Fruit fly (Drosophila melanogaster) Kc167 (cell line): ENCODE measurements around the gene CG6878.

Experiments
- Myc ChIP-seq: fragments of >200 bp; optimal IDR thresholded peaks from 2 replicates; lab custom pipeline; 2017; ENCODE audit warnings: missing external identifiers
- Sin3A ChIP-seq: fragments of >200 bp; optimal IDR thresholded peaks from 2 replicates; lab custom pipeline; 2018; ENCODE audit warnings: missing external identifiers
- h ChIP-seq: fragments of >200 bp; optimal IDR thresholded peaks from 3 replicates; lab custom pipeline; 2018; ENCODE audit warnings: missing external identifiers
- insv ChIP-seq: fragments of >200 bp; optimal IDR thresholded peaks from 3 replicates; lab custom pipeline; 2018; ENCODE audit warnings: missing external identifiers
- psq ChIP-seq: fragments of >200 bp; optimal IDR thresholded peaks from 2 replicates; lab custom pipeline; 2017; ENCODE audit warnings: missing external identifiers
- ttk ChIP-seq: sonication (Bioruptor generic); optimal IDR thresholded peaks from 2 replicates; lab custom pipeline; 2017; ENCODE audit warnings: missing external identifiers

CG6878 gene

DNA sequence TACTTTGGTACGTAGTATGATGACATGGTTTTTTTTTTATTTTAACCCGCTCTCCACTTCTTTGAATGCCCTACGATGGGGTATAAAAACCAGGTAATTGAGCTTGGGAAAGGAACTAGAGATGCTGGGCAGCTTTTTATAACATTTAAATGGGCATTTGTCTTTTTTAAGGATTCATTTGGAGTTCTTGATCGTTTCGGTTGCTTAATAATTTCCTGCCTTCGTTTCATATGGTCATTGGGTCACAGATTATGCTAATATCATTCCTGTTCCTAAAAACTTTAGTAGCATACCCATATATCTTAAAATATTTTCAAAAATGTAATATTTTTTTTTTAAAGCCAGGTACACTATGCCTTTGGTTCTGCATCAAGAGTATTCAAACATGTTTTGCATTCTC lies 27.1 kb downstream of the CG6878 start:
- TF ChIP-seq psq (no peak), insv (lab: Kevin White, UChicago) (no peak), h (lab: Kevin White, UChicago) (no peak), Myc (no peak), ttk (lab: Kevin White, UChicago) (no peak), Sin3A (lab: Kevin White, UChicago) (no peak)

DNA sequence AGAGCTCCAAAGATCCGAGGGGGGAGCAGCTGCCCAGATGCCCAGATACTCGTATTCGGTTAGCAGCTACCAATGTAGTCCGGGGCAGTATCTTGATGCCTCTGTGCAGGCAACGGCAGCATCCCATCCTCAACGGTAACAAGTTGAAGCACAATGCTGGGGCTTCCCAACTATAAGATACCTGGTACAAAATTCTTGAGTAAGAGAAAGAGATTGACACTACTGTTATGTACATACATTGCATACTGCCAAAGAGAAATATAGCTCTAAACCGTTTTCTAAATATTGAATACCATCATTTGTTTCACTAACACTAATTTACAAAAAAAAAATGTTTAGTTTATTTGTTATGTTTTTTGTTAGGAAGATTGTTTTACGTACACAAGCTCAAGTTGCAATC lies 28.1 kb downstream of the CG6878 start:
- TF ChIP-seq insv (lab: Kevin White, UChicago) (no peak), Myc (no peak), ttk (lab: Kevin White, UChicago) (no peak)

DNA sequence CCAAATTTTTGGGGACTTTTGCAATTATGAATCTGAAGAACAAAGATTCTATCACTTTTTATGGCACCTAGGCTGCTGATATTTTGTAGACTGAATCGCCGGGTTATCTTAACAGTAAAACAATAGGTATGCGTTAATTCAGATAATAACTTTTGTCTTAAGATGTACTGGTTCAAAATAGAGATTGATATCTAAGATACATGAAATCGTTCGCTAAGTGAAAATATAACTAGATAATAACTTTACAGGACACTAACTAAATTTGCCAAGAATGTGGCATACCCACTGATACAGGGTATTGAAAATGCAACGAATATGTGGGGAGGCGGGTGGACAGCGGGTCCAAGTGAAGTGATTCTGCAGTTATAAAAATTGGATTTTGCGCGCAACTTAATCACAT lies 30.6 kb downstream of the CG6878 start:
- no peak for TF ChIP-seq psq
- TF ChIP-seq ttk (lab: Kevin White, UChicago), result no peak
- TF ChIP-seq Sin3A (lab: Kevin White, UChicago), result no peak
- TF ChIP-seq h (lab: Kevin White, UChicago), result no peak
- TF ChIP-seq insv (lab: Kevin White, UChicago), result no peak
- TF ChIP-seq Myc, result no peak

DNA sequence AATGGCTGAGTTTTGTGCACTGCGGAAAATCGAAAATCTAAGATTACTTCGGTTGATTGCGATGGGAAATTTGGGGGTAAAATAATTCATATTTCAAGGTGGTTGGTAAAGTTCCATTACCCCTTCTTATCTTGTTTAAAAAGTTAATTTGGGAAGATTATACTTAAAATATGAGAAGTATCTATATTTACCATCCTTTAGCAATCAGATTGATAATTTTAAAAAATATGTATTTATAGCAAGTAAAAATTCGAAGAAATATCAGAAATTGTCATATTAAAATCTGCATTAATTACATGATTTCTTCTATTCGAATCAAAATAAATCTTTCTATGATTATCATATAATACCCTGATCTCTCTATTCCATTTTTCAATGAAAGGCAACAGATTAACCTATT lies 33.9 kb downstream of the CG6878 start:
- TF ChIP-seq ttk (lab: Kevin White, UChicago) (no peak), insv (lab: Kevin White, UChicago) (no peak), Sin3A (lab: Kevin White, UChicago) (no peak), h (lab: Kevin White, UChicago) (no peak), psq (no peak), Myc (no peak)

DNA sequence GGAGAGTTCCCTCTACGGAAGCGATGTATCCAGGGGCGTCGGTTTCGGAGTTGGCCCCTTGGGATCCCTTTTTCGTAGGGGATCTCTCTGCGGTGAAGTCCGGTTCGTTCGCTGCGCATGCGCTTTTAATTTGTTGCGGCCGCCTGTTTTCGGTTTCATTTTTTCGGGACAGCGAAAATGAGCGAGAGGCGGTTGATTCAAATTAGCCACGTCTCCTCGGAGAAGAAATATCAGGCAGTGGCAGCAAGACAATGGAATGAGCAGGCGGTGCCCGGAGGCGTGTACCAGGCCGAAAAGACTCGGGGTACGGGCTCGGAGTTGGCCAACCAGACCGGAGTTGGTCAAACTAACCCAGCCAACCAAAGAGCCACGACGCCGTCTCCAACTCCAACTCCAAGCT lies 34.6 kb downstream of the CG6878 start:
- no peak for TF ChIP-seq psq

DNA sequence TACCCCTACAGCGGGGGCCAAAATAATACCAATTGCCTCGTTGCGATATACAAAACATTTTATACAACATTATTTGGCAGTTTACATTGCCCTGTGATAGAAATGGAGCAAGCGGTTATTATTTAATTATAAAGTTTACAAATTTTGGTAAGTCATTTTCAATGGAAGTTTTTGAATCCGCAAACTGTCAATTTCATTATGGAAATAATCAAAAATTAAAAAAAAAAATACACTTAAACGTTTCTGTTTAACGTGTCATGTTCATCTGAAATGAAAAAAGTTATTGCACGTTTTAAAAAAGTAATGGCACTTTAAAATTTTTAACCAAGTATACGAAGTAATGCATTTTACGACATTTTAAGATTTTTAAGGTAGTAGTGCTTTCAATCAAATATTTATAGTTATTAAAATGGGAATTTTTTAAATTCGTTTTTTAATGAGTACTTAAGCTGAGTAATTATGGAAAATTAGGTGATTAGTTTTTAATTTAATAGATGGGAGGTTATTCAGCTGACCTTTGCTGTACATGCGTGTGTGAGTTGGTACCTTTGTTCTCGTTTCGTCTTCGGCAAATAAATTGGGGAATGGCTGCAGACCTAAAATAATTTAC lies 35.2 kb downstream of the CG6878 start:
- TF ChIP-seq h (lab: Kevin White, UChicago) (no peak), ttk (lab: Kevin White, UChicago) (no peak), psq (no peak), insv (lab: Kevin White, UChicago) (no peak), Myc (no peak), Sin3A (lab: Kevin White, UChicago) (no peak)

DNA sequence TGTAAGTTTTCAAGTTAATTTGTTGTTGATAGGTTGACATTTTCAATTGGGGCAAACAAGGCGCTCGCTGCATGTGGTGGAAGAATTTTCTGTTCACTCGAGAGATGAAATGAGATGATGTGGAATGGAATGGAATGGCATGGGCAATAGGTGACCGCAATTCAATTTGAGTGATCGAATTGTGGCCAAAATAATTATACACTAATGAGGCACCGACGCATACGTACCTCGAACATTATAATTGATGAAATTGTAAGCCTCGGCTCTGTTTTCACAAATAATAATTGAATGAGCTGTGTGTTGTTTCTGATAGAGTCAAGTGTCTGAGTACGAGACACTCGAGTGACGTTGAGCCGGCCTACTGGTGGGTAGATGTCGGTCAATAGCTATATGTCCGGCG lies 36.4 kb downstream of the CG6878 start:
- TF ChIP-seq ttk (lab: Kevin White, UChicago) (no peak), insv (lab: Kevin White, UChicago) (no peak), h (lab: Kevin White, UChicago) (no peak), psq (no peak), Sin3A (lab: Kevin White, UChicago) (no peak), Myc (no peak)

DNA sequence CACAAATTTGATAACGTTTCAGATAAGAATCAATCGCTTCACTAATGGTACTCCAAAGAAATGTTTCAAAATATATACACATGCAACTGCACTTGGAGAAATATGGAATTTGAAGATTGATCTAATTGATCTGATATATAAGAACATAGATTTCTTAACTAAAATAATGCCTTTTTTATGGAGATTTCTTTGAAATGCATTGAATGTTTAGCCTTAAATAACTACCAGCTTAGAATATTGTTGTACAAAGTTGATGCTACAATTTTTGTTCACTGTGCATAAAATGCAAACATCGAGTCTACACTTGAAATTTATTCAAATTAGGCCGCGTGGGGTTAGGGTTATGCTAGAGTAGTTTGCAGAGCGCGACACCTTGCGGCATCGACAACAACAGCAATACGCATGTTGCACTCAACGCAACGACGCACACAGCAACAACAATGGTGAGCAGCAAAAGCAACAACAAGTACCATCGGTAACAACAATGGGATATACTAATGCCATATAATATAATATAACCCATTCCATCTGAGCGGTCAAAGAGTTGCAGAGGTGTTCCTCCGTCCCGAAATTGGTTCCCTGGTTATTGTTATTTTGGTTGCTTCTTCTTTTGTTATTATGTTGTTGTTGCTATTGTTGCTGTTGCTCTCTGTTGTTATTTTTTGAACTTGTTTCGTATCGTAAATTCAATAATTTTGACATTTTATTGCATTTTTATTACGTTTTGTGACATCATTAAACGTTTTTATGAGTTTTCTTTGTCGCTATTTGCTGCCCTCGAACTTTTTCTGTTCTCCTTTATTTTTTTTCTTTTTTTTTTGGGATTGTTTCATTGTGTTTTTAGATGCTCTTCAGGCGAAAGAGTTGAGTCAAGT lies 37.8 kb downstream of the CG6878 start:
- no peak for TF ChIP-seq insv (lab: Kevin White, UChicago)
- no peak for TF ChIP-seq Myc
- no peak for TF ChIP-seq psq
- no peak for TF ChIP-seq h (lab: Kevin White, UChicago)
- TF ChIP-seq Sin3A (lab: Kevin White, UChicago), result no peak
- no peak for TF ChIP-seq ttk (lab: Kevin White, UChicago)

DNA sequence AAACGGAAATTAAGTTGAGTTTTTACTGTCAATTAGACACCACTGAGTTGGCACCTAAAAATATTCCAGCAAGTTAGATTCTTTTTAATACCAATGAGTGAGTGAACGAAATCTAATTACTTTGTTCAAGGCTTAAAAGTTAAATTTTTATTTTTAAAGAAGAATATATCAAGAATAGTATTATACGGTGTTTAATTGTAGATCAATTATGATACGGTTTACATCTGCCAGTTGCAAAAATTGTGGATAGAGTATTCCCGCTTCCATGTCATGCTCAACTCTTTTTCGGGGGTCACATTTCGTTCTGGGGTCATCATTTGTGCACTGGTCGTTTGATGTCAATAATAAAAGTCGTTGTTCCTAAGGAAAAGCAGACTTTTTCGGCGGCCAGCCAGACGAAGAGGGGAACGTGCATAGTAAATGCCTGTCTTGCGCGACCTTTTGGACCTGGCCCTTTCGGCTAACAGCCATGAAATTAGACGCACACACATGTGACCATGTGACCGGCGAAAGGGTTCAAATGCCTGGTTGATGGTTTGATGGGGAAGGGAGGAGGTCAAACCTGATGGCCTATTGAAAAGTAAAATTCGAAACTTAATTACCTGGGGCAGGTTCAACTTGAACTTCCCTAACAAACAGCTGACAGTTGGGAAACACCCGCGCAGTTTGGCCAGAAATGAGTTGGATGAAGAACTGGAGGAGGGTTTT lies 38.8 kb downstream of the CG6878 start:
- TF ChIP-seq Sin3A (lab: Kevin White, UChicago) (no peak), h (lab: Kevin White, UChicago) (no peak), insv (lab: Kevin White, UChicago) (no peak), Myc (no peak), ttk (lab: Kevin White, UChicago) (no peak), psq (no peak)

DNA sequence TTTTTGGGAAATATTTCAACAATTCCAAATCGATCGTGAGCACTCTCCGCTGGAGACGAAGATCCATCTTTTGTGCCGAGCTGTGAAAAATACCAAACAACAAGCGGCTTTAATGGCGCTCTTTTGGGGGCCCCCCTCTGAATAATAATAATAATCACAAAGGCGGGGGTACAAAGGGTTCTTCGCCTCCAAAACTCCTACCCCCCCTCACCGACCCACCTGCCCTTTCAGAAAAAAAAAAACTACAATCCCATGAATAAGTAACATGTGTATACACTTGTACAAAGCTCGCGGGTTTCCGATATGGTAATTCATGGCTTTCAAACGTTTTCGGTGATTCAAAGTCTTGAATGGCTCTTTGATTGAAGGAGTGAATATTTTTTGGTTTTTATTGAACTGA lies 39.7 kb downstream of the CG6878 start:
- TF ChIP-seq insv (lab: Kevin White, UChicago), result no peak
- no peak for TF ChIP-seq Myc
- TF ChIP-seq h (lab: Kevin White, UChicago), result no peak
- TF ChIP-seq psq, result no peak
- no peak for TF ChIP-seq Sin3A (lab: Kevin White, UChicago)
- TF ChIP-seq ttk (lab: Kevin White, UChicago), result no peak

DNA sequence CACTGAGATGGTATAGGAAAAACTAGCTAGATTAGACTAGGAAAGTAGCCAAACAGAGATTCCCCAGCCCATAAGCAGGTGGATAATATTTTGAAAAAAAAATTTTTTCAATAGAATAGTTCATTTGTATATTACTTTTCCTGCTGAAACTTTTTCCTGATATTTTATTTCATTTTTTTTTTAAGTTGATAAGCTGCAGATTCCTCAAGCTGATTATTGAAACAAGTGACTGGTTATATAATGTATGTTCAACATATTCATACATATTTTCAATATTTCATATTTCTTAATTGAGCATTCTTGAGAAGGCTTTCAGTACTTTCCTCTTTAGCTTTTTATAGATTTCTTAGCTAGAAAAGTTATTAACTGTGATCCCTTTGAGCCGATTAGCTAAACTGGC lies 41.5 kb downstream of the CG6878 start:
- TF ChIP-seq h (lab: Kevin White, UChicago), result no peak
- no peak for TF ChIP-seq Myc
- no peak for TF ChIP-seq insv (lab: Kevin White, UChicago)
- TF ChIP-seq ttk (lab: Kevin White, UChicago), result no peak
- no peak for TF ChIP-seq psq
- no peak for TF ChIP-seq Sin3A (lab: Kevin White, UChicago)

DNA sequence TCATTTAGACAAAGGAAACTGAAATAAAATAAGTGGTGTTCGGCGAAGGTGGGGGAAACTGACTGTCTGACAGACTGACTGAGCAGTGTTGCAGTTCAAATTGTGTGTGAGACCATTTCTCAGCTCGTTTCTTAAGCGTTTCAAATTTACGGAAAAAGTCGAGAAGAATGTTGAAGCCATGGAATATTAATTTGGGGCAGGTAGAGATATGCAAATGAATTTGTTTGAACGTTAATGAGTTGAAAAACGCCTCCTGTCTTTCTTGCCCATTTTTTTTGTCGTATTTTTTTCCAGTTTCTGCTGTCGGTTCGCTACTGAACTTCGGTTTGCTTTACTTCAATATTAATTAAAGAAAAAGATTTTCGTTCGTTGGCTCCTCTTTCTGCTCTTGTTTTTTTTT lies 42.0 kb downstream of the CG6878 start:
- no peak for TF ChIP-seq insv (lab: Kevin White, UChicago)
- TF ChIP-seq h (lab: Kevin White, UChicago), result no peak
- no peak for TF ChIP-seq psq
- no peak for TF ChIP-seq Myc
- TF ChIP-seq ttk (lab: Kevin White, UChicago), result no peak
- TF ChIP-seq Sin3A (lab: Kevin White, UChicago), result no peak
